Fruit fly (Drosophila melanogaster): ENCODE results near the gene CG33689.

DNA sequence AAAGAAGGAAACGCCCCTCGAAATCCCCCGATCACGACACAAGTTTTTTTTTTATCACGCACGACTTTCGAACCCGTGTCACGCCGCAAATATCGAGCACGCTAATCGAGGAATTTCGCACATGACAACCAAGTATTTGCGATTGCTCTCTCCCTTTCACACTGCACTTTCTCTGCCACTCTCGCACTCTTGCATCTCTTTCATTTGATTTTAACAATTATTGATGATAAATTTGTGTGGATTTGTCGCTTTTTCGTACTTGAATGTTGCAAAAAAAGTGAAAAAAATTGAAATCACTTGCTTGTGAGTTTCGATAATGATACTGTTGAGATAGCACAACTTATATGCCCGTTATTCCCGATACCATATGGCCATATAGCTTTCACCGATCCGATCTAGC, 17.2 kb downstream of the CG33689 start, which contains the start of gene CG13073:
- TF ChIP-seq CG8478 (optimal IDR thresholded peaks at IDR 0.05) (no peak), CTCF (optimal IDR thresholded peaks at IDR 0.05) (no peak)

All from S2 (cell line).